Fruit fly (Drosophila melanogaster) whole organism, embryonic: ENCODE results near the gene AGO2.

Experiments
- Asciz ChIP-seq: fragments of 200-800 bp; sonication (Bioruptor generic); optimal IDR thresholded peaks from 2 replicates; lab custom pipeline; 2017; ENCODE audit warnings: missing biosample characterization, mild to moderate bottlenecking, missing genetic modification characterization, missing genetic modification reagents
- CG10147 ChIP-seq: fragments of 200-800 bp; sonication (Bioruptor generic); optimal IDR thresholded peaks from 2 replicates; lab custom pipeline; 2019; ENCODE audit warnings: missing biosample characterization, mild to moderate bottlenecking, missing genetic modification characterization, moderate library complexity
- CG10321 ChIP-seq: fragments of 200-800 bp; sonication (Bioruptor generic); IDR thresholded peaks from 2 replicates; pipeline ENCODE4 v1.3.6; 2022; ENCODE audit warnings: missing biosample characterization, missing genetic modification characterization
- CG10565 ChIP-seq: fragments of 200-800 bp; sonication (Bioruptor generic); optimal IDR thresholded peaks from 3 replicates; lab custom pipeline; 2016; ENCODE audit warnings: missing biosample characterization, mild to moderate bottlenecking, missing genetic modification characterization
- CG12071 ChIP-seq: fragments of 200-800 bp; sonication (Bioruptor generic); optimal IDR thresholded peaks from 3 replicates; lab custom pipeline; 2018; ENCODE audit warnings: missing biosample characterization, mild to moderate bottlenecking, missing genetic modification characterization
- CG15514 ChIP-seq: fragments of 200-800 bp; sonication (Bioruptor generic); optimal IDR thresholded peaks from 3 replicates; lab custom pipeline; 2017; ENCODE audit warnings: missing biosample characterization, missing genetic modification characterization, mild to moderate bottlenecking, moderate library complexity, missing genetic modification reagents
- CG1832 ChIP-seq: fragments of 200-800 bp; sonication (Bioruptor generic); optimal IDR thresholded peaks from 2 replicates; lab custom pipeline; 2017; ENCODE audit warnings: missing biosample characterization, mild to moderate bottlenecking, missing genetic modification characterization, inconsistent platforms
- CG2199 ChIP-seq: fragments of 200-800 bp; sonication (Bioruptor generic); IDR thresholded peaks from 3 replicates; pipeline ENCODE4 v1.3.6; 2022; ENCODE audit warnings: missing biosample characterization, missing genetic modification characterization
- CG2202 ChIP-seq: fragments of 200-800 bp; sonication (Bioruptor generic); optimal IDR thresholded peaks from 2 replicates; lab custom pipeline; 2018; ENCODE audit warnings: missing biosample characterization, mild to moderate bottlenecking, missing genetic modification characterization
- CG33213 ChIP-seq: fragments of 200-800 bp; sonication (Bioruptor generic); optimal IDR thresholded peaks from 3 replicates; lab custom pipeline; 2016; ENCODE audit warnings: missing biosample characterization, missing genetic modification characterization
- CG34376 ChIP-seq: fragments of 200-800 bp; sonication (Bioruptor generic); optimal IDR thresholded peaks from 2 replicates; lab custom pipeline; 2018; ENCODE audit warnings: missing biosample characterization, mild to moderate bottlenecking, missing genetic modification characterization
- CG3726 ChIP-seq: fragments of 200-800 bp; sonication (Bioruptor generic); IDR thresholded peaks from 3 replicates; pipeline ENCODE4, ENCODE4 v1.3.6; 2022; ENCODE audit warnings: missing biosample characterization, missing genetic modification characterization
- CG3995 ChIP-seq: fragments of 200-800 bp; sonication (Bioruptor generic); optimal IDR thresholded peaks from 3 replicates; lab custom pipeline; 2016; ENCODE audit warnings: missing biosample characterization, missing genetic modification characterization
- CG6654 ChIP-seq: fragments of 200-800 bp; sonication (Bioruptor generic); optimal IDR thresholded peaks from 2 replicates; lab custom pipeline; 2017; ENCODE audit warnings: missing biosample characterization, mild to moderate bottlenecking, missing genetic modification characterization
- CG6813 ChIP-seq: fragments of 200-800 bp; sonication (Bioruptor generic); optimal IDR thresholded peaks from 2 replicates; lab custom pipeline; 2017; ENCODE audit warnings: missing biosample characterization, missing genetic modification characterization, mild to moderate bottlenecking, moderate library complexity, missing genetic modification reagents
- CG8281 ChIP-seq: fragments of 200-800 bp; sonication (Bioruptor generic); optimal IDR thresholded peaks from 2 replicates; lab custom pipeline; 2018; ENCODE audit warnings: missing biosample characterization, mild to moderate bottlenecking, missing genetic modification characterization, moderate library complexity
- D ChIP-seq, 2 experiments: fragments of 200-800 bp in 1 of 2; fragments of >200 bp in 1 of 2; sonication (Bioruptor generic) in 1 of 2; optimal IDR thresholded peaks; 2 replicates in 1 of 2; 3 replicates in 1 of 2; lab custom pipeline; 2017; ENCODE audit warnings: mild to moderate bottlenecking in 1 of 2, missing biosample characterization in 1 of 2, missing genetic modification characterization in 1 of 2, missing genetic modification reagents in 1 of 2
- Dll ChIP-seq: fragments of 200-800 bp; sonication (Bioruptor generic); IDR thresholded peaks from 4 replicates; pipeline ENCODE4 v1.3.6; 2022; ENCODE audit warnings: missing biosample characterization, missing genetic modification characterization; ENCODE audit not compliant: partially characterized antibody
- Doc2 ChIP-seq: fragments of 200-800 bp; sonication (Bioruptor generic); IDR thresholded peaks from 2 replicates; pipeline ENCODE4 v1.3.6; 2022; ENCODE audit warnings: missing biosample characterization, missing genetic modification characterization
- Doc3 ChIP-seq: fragments of 200-800 bp; sonication (Bioruptor generic); IDR thresholded peaks from 3 replicates; pipeline ENCODE4 v1.3.6; 2022; ENCODE audit warnings: missing biosample characterization, missing genetic modification characterization; ENCODE audit not compliant: partially characterized antibody
- Dref ChIP-seq: fragments of 200-800 bp; sonication (Bioruptor generic); IDR thresholded peaks from 2 replicates; pipeline ENCODE4 v1.3.6; 2022; ENCODE audit warnings: missing biosample characterization, missing genetic modification characterization
- HLHmδ ChIP-seq: fragments of 200-800 bp; sonication (Bioruptor generic); optimal IDR thresholded peaks from 2 replicates; lab custom pipeline; 2018; ENCODE audit warnings: missing biosample characterization, mild to moderate bottlenecking, missing genetic modification characterization, moderate library complexity
- HmgD ChIP-seq: fragments of 200-800 bp; sonication (Bioruptor generic); optimal IDR thresholded peaks from 3 replicates; lab custom pipeline; 2016; ENCODE audit warnings: missing biosample characterization, missing genetic modification characterization
- HmgZ ChIP-seq: fragments of 200-800 bp; sonication (Bioruptor generic); optimal IDR thresholded peaks from 2 replicates; lab custom pipeline; 2018; ENCODE audit warnings: missing biosample characterization, mild to moderate bottlenecking, missing genetic modification characterization
- Side ChIP-seq: fragments of 200-800 bp; sonication (Bioruptor generic); optimal IDR thresholded peaks from 2 replicates; lab custom pipeline; 2016; ENCODE audit warnings: missing biosample characterization, missing genetic modification characterization
- Sox102F ChIP-seq: fragments of 200-800 bp; sonication (Bioruptor generic); optimal IDR thresholded peaks from 2 replicates; lab custom pipeline; 2018; ENCODE audit warnings: missing biosample characterization, mild to moderate bottlenecking, missing genetic modification characterization, moderate library complexity
- Sry-β ChIP-seq: fragments of 200-800 bp; sonication (Bioruptor generic); optimal IDR thresholded peaks from 2 replicates; lab custom pipeline; 2018; ENCODE audit warnings: missing biosample characterization, mild to moderate bottlenecking, missing genetic modification characterization, moderate library complexity
- Xrp1 ChIP-seq: fragments of 200-800 bp; sonication (Bioruptor generic); IDR thresholded peaks from 2 replicates; pipeline ENCODE4 v1.3.6; 2022; ENCODE audit warnings: missing biosample characterization, missing genetic modification characterization
- ap ChIP-seq: fragments of 200-800 bp; sonication (Bioruptor generic); IDR thresholded peaks from 2 replicates; pipeline ENCODE4 v1.3.6; 2022; ENCODE audit warnings: missing biosample characterization, missing genetic modification characterization
- chm ChIP-seq: fragments of 200-800 bp; sonication (Bioruptor generic); IDR thresholded peaks from 2 replicates; pipeline ENCODE4 v1.3.6; 2022; ENCODE audit warnings: missing biosample characterization, missing genetic modification characterization
- crol ChIP-seq: fragments of 200-800 bp; sonication (Bioruptor generic); IDR thresholded peaks from 2 replicates; pipeline ENCODE4 v1.3.6; 2022; ENCODE audit warnings: missing biosample characterization, missing genetic modification characterization
- dmrt11E ChIP-seq: fragments of 200-800 bp; sonication (Bioruptor generic); optimal IDR thresholded peaks from 3 replicates; lab custom pipeline; 2018; ENCODE audit warnings: missing biosample characterization, mild to moderate bottlenecking, missing genetic modification characterization, moderate library complexity
- dysf ChIP-seq: fragments of 200-800 bp; sonication (Bioruptor generic); IDR thresholded peaks from 3 replicates; pipeline ENCODE4 v1.3.6; 2022; ENCODE audit warnings: missing biosample characterization, missing genetic modification characterization
- ewg ChIP-seq: fragments of 200-800 bp; sonication (Bioruptor generic); optimal IDR thresholded peaks from 3 replicates; lab custom pipeline; 2017; ENCODE audit warnings: mild to moderate bottlenecking, missing biosample characterization, missing genetic modification reagents, missing genetic modification characterization
- fd102C ChIP-seq: fragments of 200-800 bp; sonication (Bioruptor generic); optimal IDR thresholded peaks from 2 replicates; lab custom pipeline; 2018; ENCODE audit warnings: missing biosample characterization, mild to moderate bottlenecking, missing genetic modification characterization, moderate library complexity
- gro ChIP-seq: fragments of 200-800 bp; sonication (Bioruptor generic); optimal IDR thresholded peaks from 2 replicates; lab custom pipeline; 2016; ENCODE audit warnings: missing biosample characterization, missing genetic modification characterization
- h ChIP-seq: fragments of >200 bp; optimal IDR thresholded peaks from 2 replicates; lab custom pipeline; 2017
- insv ChIP-seq, 2 experiments: fragments of 200-800 bp; sonication (Bioruptor generic); optimal IDR thresholded peaks; 3 replicates each; lab custom pipeline; 2016 to 2018; ENCODE audit warnings: missing biosample characterization in 2 of 2, missing genetic modification characterization in 2 of 2
- kay ChIP-seq: fragments of 200-800 bp; sonication (Bioruptor generic); optimal IDR thresholded peaks from 2 replicates; lab custom pipeline; 2016; ENCODE audit warnings: missing biosample characterization, missing genetic modification characterization
- lbe ChIP-seq: fragments of 200-800 bp; sonication (Bioruptor generic); optimal IDR thresholded peaks from 2 replicates; lab custom pipeline; 2016; ENCODE audit warnings: missing biosample characterization, mild to moderate bottlenecking, missing genetic modification characterization
- mam ChIP-seq: fragments of 200-800 bp; sonication (Bioruptor generic); optimal IDR thresholded peaks from 3 replicates; lab custom pipeline; 2016; ENCODE audit warnings: missing biosample characterization, missing genetic modification characterization
- pita ChIP-seq: fragments of 200-800 bp; sonication (Bioruptor generic); optimal IDR thresholded peaks from 2 replicates; lab custom pipeline; 2017; ENCODE audit warnings: missing biosample characterization, mild to moderate bottlenecking, missing genetic modification characterization
- ranshi ChIP-seq: fragments of 200-800 bp; sonication (Bioruptor generic); IDR thresholded peaks from 2 replicates; pipeline ENCODE4 v1.3.6; 2022; ENCODE audit warnings: missing biosample characterization, missing genetic modification characterization
- rib ChIP-seq: fragments of 200-800 bp; sonication (Bioruptor generic); IDR thresholded peaks from 2 replicates; pipeline ENCODE4 v1.3.6; 2022; ENCODE audit warnings: missing biosample characterization, missing genetic modification characterization
- sd ChIP-seq: fragments of 200-800 bp; sonication (Bioruptor generic); optimal IDR thresholded peaks from 3 replicates; lab custom pipeline; 2018; ENCODE audit warnings: missing biosample characterization, mild to moderate bottlenecking, missing genetic modification characterization, moderate library complexity
- sisA ChIP-seq: fragments of 200-800 bp; sonication (Bioruptor generic); IDR thresholded peaks from 2 replicates; pipeline ENCODE4 v1.3.6; 2022; ENCODE audit warnings: missing biosample characterization, missing genetic modification characterization
- slbo ChIP-seq: fragments of 200-800 bp; sonication (Bioruptor generic); IDR thresholded peaks from 2 replicates; pipeline ENCODE4 v1.3.6; 2022; ENCODE audit warnings: missing biosample characterization, missing genetic modification characterization
- so ChIP-seq: fragments of 200-800 bp; sonication (Bioruptor generic); IDR thresholded peaks from 3 replicates; pipeline ENCODE4 v1.3.6; 2022; ENCODE audit warnings: missing biosample characterization, missing genetic modification characterization
- sr ChIP-seq: fragments of 200-800 bp; sonication (Bioruptor generic); IDR thresholded peaks from 3 replicates; pipeline ENCODE4 v1.3.6; 2022; ENCODE audit warnings: missing biosample characterization, missing genetic modification characterization
- sug ChIP-seq: fragments of 200-800 bp; optimal IDR thresholded peaks from 2 replicates; lab custom pipeline; 2019; ENCODE audit warnings: missing biosample characterization, mild to moderate bottlenecking, missing genetic modification characterization, moderate library complexity
- tna ChIP-seq: fragments of 200-800 bp; sonication (Bioruptor generic); IDR thresholded peaks from 2 replicates; pipeline ENCODE4 v1.3.6; 2022; ENCODE audit warnings: missing biosample characterization, missing genetic modification characterization; ENCODE audit not compliant: partially characterized antibody

Gene AGO2

dm6 chr3L:15514405-15514804, 39.5 kb upstream of the AGO2 start (continued):
- TF ChIP-seq tna (GFP tag; lab: Robert Waterston, UW), result peak; percentile 11; the same call in 1 of the 2 replicates
- TF ChIP-seq so (GFP tag; lab: Robert Waterston, UW), result peak; percentile 30; the same call in 1 of the 3 replicates
- peak; percentile 9 for TF ChIP-seq HmgZ
- TF ChIP-seq ewg (GFP tag; lab: Kevin White, UChicago), result no peak
- TF ChIP-seq insv (GFP tag; optimal IDR thresholded peaks at IDR 0.05; lab: Kevin White, UChicago), result no peak
- no peak for TF ChIP-seq CG10147
- peak; percentile 66 for TF ChIP-seq sug
- TF ChIP-seq Doc2 (GFP tag; lab: Robert Waterston, UW), result no peak
- TF ChIP-seq h, result no peak
- peak; percentile 48 for TF ChIP-seq CG34376
- TF ChIP-seq Sry-β (GFP tag; lab: Kevin White, UChicago), result no peak
- no peak for TF ChIP-seq D (optimal IDR thresholded peaks at IDR 0.05; lab: Kevin White, UChicago)
- no peak for TF ChIP-seq D (GFP tag; optimal IDR thresholded peaks at IDR 0.05; lab: Kevin White, UChicago)
- no peak for TF ChIP-seq sr (GFP tag; lab: Robert Waterston, UW)
- 0 out of 2 replicates have a peak, but pooled peaks have one; percentile 10 for TF ChIP-seq Xrp1 (GFP tag; lab: Robert Waterston, UW)
- no peak for TF ChIP-seq Asciz
- TF ChIP-seq CG2202 (tag; lab: Kevin White, UChicago), result no peak
- no peak for TF ChIP-seq Dref (GFP tag; lab: Robert Waterston, UW)
- peak; percentile 22; the same call in 1 of the 2 replicates for TF ChIP-seq chm (GFP tag; lab: Robert Waterston, UW)
- no peak for TF ChIP-seq ap
- TF ChIP-seq rib (GFP tag; lab: Robert Waterston, UW), result peak; percentile 87
- TF ChIP-seq CG10321 (GFP tag; lab: Robert Waterston, UW), result 0 out of 2 replicates have a peak, but pooled peaks have one; percentile 45
- peak; percentile 14 for TF ChIP-seq gro (GFP tag; lab: Kevin White, UChicago)
- no peak for TF ChIP-seq CG10565
- TF ChIP-seq Dll, result peak; percentile 61
- no peak for TF ChIP-seq Sox102F
- no peak for TF ChIP-seq CG3995 (GFP tag; lab: Kevin White, UChicago)
- no peak; the same call in 2 of the 3 replicates for TF ChIP-seq Doc3 (GFP tag; lab: Robert Waterston, UW)
- TF ChIP-seq fd102C (GFP tag; lab: Kevin White, UChicago), result no peak
- no peak for TF ChIP-seq slbo (GFP tag; lab: Robert Waterston, UW)
- no peak for TF ChIP-seq mam (GFP tag; lab: Kevin White, UChicago)
- TF ChIP-seq CG1832, result peak; percentile 82
- TF ChIP-seq Side, result peak; percentile 11
- peak; percentile 40; the same call in 1 of the 3 replicates for TF ChIP-seq CG2199
- no peak for TF ChIP-seq ranshi (GFP tag; lab: Robert Waterston, UW)
- TF ChIP-seq CG15514 (GFP tag; lab: Kevin White, UChicago), result peak; percentile 12
- TF ChIP-seq HmgD (GFP tag; lab: Kevin White, UChicago), result no peak
- TF ChIP-seq CG6813 (GFP tag; lab: Kevin White, UChicago), result no peak
- TF ChIP-seq CG8281 (tag; lab: Kevin White, UChicago), result no peak
- no peak for TF ChIP-seq sisA (GFP tag; lab: Robert Waterston, UW)
- TF ChIP-seq sd (tag; lab: Kevin White, UChicago), result peak; percentile 90
- no peak for TF ChIP-seq CG33213 (GFP tag; lab: Kevin White, UChicago)
- TF ChIP-seq CG6654 (GFP tag; lab: Kevin White, UChicago), result no peak
- TF ChIP-seq pita (GFP tag; lab: Kevin White, UChicago), result no peak
- TF ChIP-seq kay (GFP tag; lab: Kevin White, UChicago), result no peak
- no peak for TF ChIP-seq dmrt11E
- TF ChIP-seq CG12071 (GFP tag; lab: Kevin White, UChicago), result peak; percentile 23
- no peak for TF ChIP-seq HLHmδ (GFP tag; lab: Kevin White, UChicago)
- no peak for TF ChIP-seq CG3726 (GFP tag; lab: Robert Waterston, UW)
- TF ChIP-seq dysf, result no peak
- TF ChIP-seq crol (GFP tag; lab: Robert Waterston, UW), result peak; percentile 98
- TF ChIP-seq lbe (GFP tag; lab: Kevin White, UChicago), result no peak
